Worm (Caenorhabditis elegans) whole organism, midembryonic: Measurements from ENCODE around the gene F35H10.2.

Experiments
- T22C8.4 ChIP-seq: fragments of 200-800 bp; sonication (Bioruptor generic); IDR thresholded peaks from 2 replicates; pipeline ENCODE4 v1.3.6; 2022; ENCODE audit warnings: missing genetic modification characterization, missing compliant biosample characterization
- cog-1 ChIP-seq: sonication (generic microtip); optimal IDR thresholded peaks from 2 replicates; lab custom pipeline; 2016; ENCODE audit warnings: missing genetic modification characterization, missing compliant biosample characterization
- flt-1 ChIP-seq: fragments of 200-800 bp; sonication (Bioruptor generic); IDR thresholded peaks from 2 replicates; pipeline ENCODE4 v1.3.6; 2022; ENCODE audit warnings: missing genetic modification characterization, missing compliant biosample characterization
- med-1 ChIP-seq: sonication (generic microtip); optimal IDR thresholded peaks from 2 replicates; lab custom pipeline; 2017; ENCODE audit warnings: missing genetic modification characterization, mild to moderate bottlenecking, missing compliant biosample characterization, antibody characterized with exemption, missing genetic modification reagents; ENCODE audit not compliant: insufficient read depth
- ref-1 ChIP-seq: fragments of 200-800 bp; sonication (Bioruptor generic); conservative IDR thresholded peaks from 2 replicates; pipeline ENCODE4 v1.3.6; 2022; ENCODE audit warnings: missing genetic modification reagents, missing genetic modification characterization, missing compliant biosample characterization
- tab-1 ChIP-seq: fragments of 200-800 bp; sonication (Bioruptor generic); IDR thresholded peaks from 2 replicates; pipeline ENCODE4 v1.3.6; 2022; ENCODE audit warnings: missing genetic modification characterization, missing compliant biosample characterization
- ztf-23 ChIP-seq: fragments of 200-800 bp; sonication (Bioruptor generic); IDR thresholded peaks from 2 replicates; pipeline ENCODE4 v1.3.6; 2022; ENCODE audit warnings: missing genetic modification reagents, missing genetic modification characterization, missing compliant biosample characterization

DNA sequence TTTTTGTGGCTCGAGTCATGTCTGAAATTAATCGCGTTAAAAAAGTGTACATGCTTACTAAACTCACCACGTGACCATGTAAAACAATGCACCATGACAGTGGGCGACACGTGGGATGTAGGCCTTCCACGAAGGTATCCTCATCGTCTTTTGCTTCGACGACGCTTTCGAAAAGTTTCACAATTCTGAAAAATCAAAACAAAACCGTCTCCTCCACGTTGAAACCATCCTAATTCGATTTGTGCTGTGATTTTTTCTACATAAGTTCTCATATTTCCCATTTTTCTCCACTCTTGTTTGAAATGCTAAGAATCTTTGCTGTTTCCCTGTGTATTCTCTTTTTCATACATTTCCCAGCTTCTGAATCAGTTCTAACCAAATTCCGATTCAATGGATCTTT, 25.6 kb downstream of the F35H10.2 start, which contains the start of gene F17E9.3:
- TF ChIP-seq ref-1 (GFP tag; lab: Robert Waterston, UW), result no peak
- TF ChIP-seq med-1 (GFP tag; lab: Kevin White, UChicago), result no peak
- TF ChIP-seq ztf-23 (GFP tag; lab: Robert Waterston, UW), result no peak
- TF ChIP-seq T22C8.4 (GFP tag; lab: Robert Waterston, UW), result no peak
- no peak for TF ChIP-seq flt-1 (GFP tag; lab: Robert Waterston, UW)
- TF ChIP-seq tab-1 (GFP tag; lab: Robert Waterston, UW), result no peak
- no peak for TF ChIP-seq cog-1 (tag; lab: Kevin White, UChicago)
